Worm (Caenorhabditis elegans) whole organism, L4/young adult: ENCODE measurements around the gene F09G2.1.

ENCODE experiments used
- W03F9.2 ChIP-seq: fragments of 150-350 bp; optimal IDR thresholded peaks from 2 replicates; lab custom pipeline; 2014; ENCODE audit warnings: missing biosample characterization, missing genetic modification characterization
- him-1 ChIP-seq: sonication (generic microtip); optimal IDR thresholded peaks from 2 replicates; lab custom pipeline; 2016; ENCODE audit warnings: missing genotype, missing genetic modification reagents, missing genetic modification characterization, missing compliant biosample characterization

- TF ChIP-seq W03F9.2 (tag; lab: Kevin White, UChicago) (no peak), him-1 (no peak)
Observed at ce11 chrV:7231524-7231923, 31.5 kb downstream of the F09G2.1 start.
